Fruit fly (Drosophila melanogaster) whole organism, embryonic: ENCODE results near the gene Kaz-m1.

Source experiments
- Antp ChIP-seq: fragments of 200-800 bp; sonication (Bioruptor generic); optimal IDR thresholded peaks from 3 replicates; lab custom pipeline; 2016; ENCODE audit warnings: missing biosample characterization, missing genetic modification characterization
- Atf3 ChIP-seq: fragments of 200-800 bp; sonication (Bioruptor generic); optimal IDR thresholded peaks from 3 replicates; lab custom pipeline; 2016; ENCODE audit warnings: missing biosample characterization, missing genetic modification characterization
- CG1024 ChIP-seq: fragments of 200-800 bp; sonication (Bioruptor generic); IDR thresholded peaks from 2 replicates; pipeline ENCODE4 v1.3.6; 2022; ENCODE audit warnings: missing biosample characterization, missing genetic modification characterization
- CG11456 ChIP-seq: fragments of 200-800 bp; sonication (Bioruptor generic); IDR thresholded peaks from 3 replicates; pipeline ENCODE4 v1.3.6; 2022; ENCODE audit warnings: missing biosample characterization, missing genetic modification characterization
- CG14860 ChIP-seq: fragments of 200-800 bp; sonication (Bioruptor generic); IDR thresholded peaks from 3 replicates; pipeline ENCODE4 v1.3.6; 2022; ENCODE audit warnings: missing biosample characterization, missing genetic modification characterization; ENCODE audit not compliant: partially characterized antibody
- CG1647 ChIP-seq: fragments of 200-800 bp; sonication (Bioruptor generic); optimal IDR thresholded peaks from 3 replicates; lab custom pipeline; 2016; ENCODE audit warnings: missing biosample characterization, missing genetic modification characterization
- CG16813 ChIP-seq: fragments of 200-800 bp; sonication (Bioruptor generic); IDR thresholded peaks from 3 replicates; pipeline ENCODE4 v1.3.6; 2022; ENCODE audit warnings: missing biosample characterization, missing genetic modification characterization; ENCODE audit not compliant: partially characterized antibody
- CG17568 ChIP-seq: fragments of 200-800 bp; sonication (Bioruptor generic); optimal IDR thresholded peaks from 2 replicates; lab custom pipeline; 2018; ENCODE audit warnings: missing biosample characterization, mild to moderate bottlenecking, missing genetic modification characterization, moderate library complexity
- CG30431 ChIP-seq: fragments of 200-800 bp; sonication (Bioruptor generic); optimal IDR thresholded peaks from 2 replicates; lab custom pipeline; 2017; ENCODE audit warnings: missing biosample characterization, missing genetic modification characterization
- CG31365 ChIP-seq: fragments of 200-800 bp; sonication (Bioruptor generic); optimal IDR thresholded peaks from 2 replicates; lab custom pipeline; 2018; ENCODE audit warnings: missing biosample characterization, mild to moderate bottlenecking, missing genetic modification characterization
- CG33213 ChIP-seq: fragments of 200-800 bp; sonication (Bioruptor generic); optimal IDR thresholded peaks from 3 replicates; lab custom pipeline; 2016; ENCODE audit warnings: missing biosample characterization, missing genetic modification characterization
- CG3847 ChIP-seq: fragments of 200-800 bp; sonication (Bioruptor generic); IDR thresholded peaks from 2 replicates; pipeline ENCODE4 v1.3.6; 2022; ENCODE audit warnings: missing biosample characterization, missing genetic modification characterization
- CG4617 ChIP-seq: fragments of 200-800 bp; sonication (Bioruptor generic); optimal IDR thresholded peaks from 3 replicates; lab custom pipeline; 2016; ENCODE audit warnings: missing biosample characterization, missing genetic modification characterization, borderline replicate concordance
- CG6791 ChIP-seq: fragments of 200-800 bp; sonication (Bioruptor generic); IDR thresholded peaks from 3 replicates; pipeline ENCODE4 v1.3.6; 2022; ENCODE audit warnings: missing biosample characterization, missing genetic modification characterization; ENCODE audit not compliant: partially characterized antibody
- CG6854 ChIP-seq: fragments of 200-800 bp; sonication (Bioruptor generic); optimal IDR thresholded peaks from 3 replicates; lab custom pipeline; 2017; ENCODE audit warnings: missing biosample characterization, mild to moderate bottlenecking, missing genetic modification characterization
- CG7357 ChIP-seq: fragments of 200-800 bp; sonication (Bioruptor generic); IDR thresholded peaks from 3 replicates; pipeline ENCODE4 v1.3.6; 2022; ENCODE audit warnings: missing biosample characterization, missing genetic modification characterization
- CG7372 ChIP-seq: fragments of 200-800 bp; sonication (Bioruptor generic); IDR thresholded peaks from 2 replicates; pipeline ENCODE4 v1.3.6; 2022; ENCODE audit warnings: missing biosample characterization, missing genetic modification characterization
- CG8388 ChIP-seq: fragments of 200-800 bp; sonication (Bioruptor generic); optimal IDR thresholded peaks from 2 replicates; lab custom pipeline; 2019; ENCODE audit warnings: missing biosample characterization, mild to moderate bottlenecking, missing genetic modification characterization, moderate library complexity
- CG8765 ChIP-seq: fragments of 200-800 bp; sonication (Bioruptor generic); IDR thresholded peaks from 2 replicates; pipeline ENCODE4 v1.3.6; 2022; ENCODE audit warnings: missing biosample characterization, missing genetic modification characterization
- CTCF ChIP-seq: fragments of 200-800 bp; sonication (Bioruptor generic); optimal IDR thresholded peaks from 2 replicates; lab custom pipeline; 2017; ENCODE audit warnings: missing biosample characterization, mild to moderate bottlenecking, missing genetic modification characterization, moderate library complexity
- CkIIα-i1 ChIP-seq: fragments of 200-800 bp; sonication (Bioruptor generic); IDR thresholded peaks from 2 replicates; pipeline ENCODE4 v1.3.6; 2022; ENCODE audit warnings: missing biosample characterization, missing genetic modification characterization
- Dll ChIP-seq: fragments of 200-800 bp; sonication (Bioruptor generic); IDR thresholded peaks from 4 replicates; pipeline ENCODE4 v1.3.6; 2022; ENCODE audit warnings: missing biosample characterization, missing genetic modification characterization; ENCODE audit not compliant: partially characterized antibody
- Doc3 ChIP-seq: fragments of 200-800 bp; sonication (Bioruptor generic); IDR thresholded peaks from 3 replicates; pipeline ENCODE4 v1.3.6; 2022; ENCODE audit warnings: missing biosample characterization, missing genetic modification characterization; ENCODE audit not compliant: partially characterized antibody
- Dref ChIP-seq: fragments of 200-800 bp; sonication (Bioruptor generic); IDR thresholded peaks from 2 replicates; pipeline ENCODE4 v1.3.6; 2022; ENCODE audit warnings: missing biosample characterization, missing genetic modification characterization
- Gsc ChIP-seq: fragments of 200-800 bp; sonication (Bioruptor generic); IDR thresholded peaks from 2 replicates; pipeline ENCODE4 v1.3.6; 2022; ENCODE audit warnings: missing biosample characterization, missing genetic modification characterization
- Lpt ChIP-seq: fragments of >200 bp; optimal IDR thresholded peaks from 2 replicates; lab custom pipeline; 2018; ENCODE audit warnings: missing biosample characterization, missing genetic modification characterization
- Sry-β ChIP-seq: fragments of 200-800 bp; sonication (Bioruptor generic); optimal IDR thresholded peaks from 2 replicates; lab custom pipeline; 2018; ENCODE audit warnings: missing biosample characterization, mild to moderate bottlenecking, missing genetic modification characterization, moderate library complexity
- Ssrp ChIP-seq: fragments of 200-800 bp; sonication (Bioruptor generic); optimal IDR thresholded peaks from 2 replicates; lab custom pipeline; 2018; ENCODE audit warnings: missing biosample characterization, mild to moderate bottlenecking, missing genetic modification characterization, moderate library complexity
- ac ChIP-seq: fragments of 200-800 bp; sonication (Bioruptor generic); optimal IDR thresholded peaks from 3 replicates; lab custom pipeline; 2017; ENCODE audit warnings: missing biosample characterization, mild to moderate bottlenecking, missing genetic modification characterization
- aop ChIP-seq: fragments of 200-800 bp; sonication (Bioruptor generic); IDR thresholded peaks from 2 replicates; pipeline ENCODE4 v1.3.6; 2022; ENCODE audit warnings: missing biosample characterization, missing genetic modification characterization
- chif ChIP-seq, 2 experiments: fragments of 200-800 bp; sonication (Bioruptor generic); optimal IDR thresholded peaks; 3 replicates each; lab custom pipeline; 2016; ENCODE audit warnings: missing biosample characterization in 2 of 2, missing genetic modification characterization in 2 of 2
- da ChIP-seq: fragments of 200-800 bp; sonication (Bioruptor generic); optimal IDR thresholded peaks from 2 replicates; lab custom pipeline; 2016; ENCODE audit warnings: missing biosample characterization, missing genetic modification characterization
- esg ChIP-seq: fragments of 200-800 bp; sonication (Bioruptor generic); conservative IDR thresholded peaks from 2 replicates; pipeline ENCODE4 v1.3.6; 2022; ENCODE audit warnings: missing biosample characterization, missing genetic modification characterization
- hb ChIP-seq: fragments of 200-800 bp; sonication (Bioruptor generic); IDR thresholded peaks from 3 replicates; pipeline ENCODE4 v1.3.6; 2022; ENCODE audit warnings: missing biosample characterization, missing genetic modification characterization; ENCODE audit not compliant: partially characterized antibody
- ind ChIP-seq: fragments of 200-800 bp; sonication (Bioruptor generic); optimal IDR thresholded peaks from 3 replicates; lab custom pipeline; 2016; ENCODE audit warnings: missing biosample characterization, missing genetic modification characterization
- inv ChIP-seq: fragments of 200-800 bp; sonication (Bioruptor generic); IDR thresholded peaks from 2 replicates; pipeline ENCODE4 v1.3.6; 2022; ENCODE audit warnings: missing biosample characterization, missing genetic modification characterization; ENCODE audit not compliant: partially characterized antibody
- mirr ChIP-seq: fragments of 200-800 bp; sonication (Bioruptor generic); optimal IDR thresholded peaks from 3 replicates; lab custom pipeline; 2018; ENCODE audit warnings: missing biosample characterization, mild to moderate bottlenecking, missing genetic modification characterization
- nom ChIP-seq: fragments of 200-800 bp; sonication (Bioruptor generic); optimal IDR thresholded peaks from 2 replicates; lab custom pipeline; 2017; ENCODE audit warnings: missing biosample characterization, missing genetic modification characterization, mild to moderate bottlenecking, moderate library complexity, missing genetic modification reagents
- oc ChIP-seq: fragments of 200-800 bp; sonication (Bioruptor generic); optimal IDR thresholded peaks from 2 replicates; lab custom pipeline; 2018; ENCODE audit warnings: missing biosample characterization, mild to moderate bottlenecking, missing genetic modification characterization, moderate library complexity
- pb ChIP-seq: fragments of 200-800 bp; sonication (Bioruptor generic); optimal IDR thresholded peaks from 3 replicates; lab custom pipeline; 2016; ENCODE audit warnings: missing biosample characterization, missing genetic modification characterization
- pum ChIP-seq: fragments of 200-800 bp; sonication (Bioruptor generic); optimal IDR thresholded peaks from 2 replicates; lab custom pipeline; 2016; ENCODE audit warnings: missing biosample characterization, missing genetic modification characterization
- sima ChIP-seq: fragments of 200-800 bp; sonication (Bioruptor generic); optimal IDR thresholded peaks from 2 replicates; lab custom pipeline; 2016; ENCODE audit warnings: missing biosample characterization, missing genetic modification characterization
- slp2 ChIP-seq: fragments of 200-800 bp; sonication (Bioruptor generic); optimal IDR thresholded peaks from 2 replicates; lab custom pipeline; 2016; ENCODE audit warnings: missing biosample characterization, missing genetic modification characterization
- tap ChIP-seq: fragments of 200-800 bp; optimal IDR thresholded peaks from 3 replicates; lab custom pipeline; 2019; ENCODE audit warnings: missing biosample characterization, mild to moderate bottlenecking, missing genetic modification characterization, moderate library complexity
- tio ChIP-seq: fragments of 200-800 bp; sonication (Bioruptor generic); optimal IDR thresholded peaks from 2 replicates; lab custom pipeline; 2017; ENCODE audit warnings: missing biosample characterization, missing genetic modification characterization, inconsistent platforms
- tup ChIP-seq: fragments of 200-800 bp; sonication (Bioruptor generic); optimal IDR thresholded peaks from 2 replicates; lab custom pipeline; 2016; ENCODE audit warnings: missing biosample characterization, mild to moderate bottlenecking, missing genetic modification characterization, moderate library complexity
- tx ChIP-seq: fragments of 200-800 bp; sonication (Bioruptor generic); optimal IDR thresholded peaks from 2 replicates; lab custom pipeline; 2016; ENCODE audit warnings: missing biosample characterization, missing genetic modification characterization
- z ChIP-seq: fragments of 200-800 bp; sonication (Bioruptor generic); IDR thresholded peaks from 3 replicates; pipeline ENCODE4 v1.3.6; 2022; ENCODE audit warnings: missing biosample characterization, missing genetic modification characterization
- zfh2 ChIP-seq: fragments of 200-800 bp; sonication (Bioruptor generic); optimal IDR thresholded peaks from 2 replicates; lab custom pipeline; 2016; ENCODE audit warnings: missing biosample characterization, missing genetic modification characterization

Kaz-m1 gene

DNA sequence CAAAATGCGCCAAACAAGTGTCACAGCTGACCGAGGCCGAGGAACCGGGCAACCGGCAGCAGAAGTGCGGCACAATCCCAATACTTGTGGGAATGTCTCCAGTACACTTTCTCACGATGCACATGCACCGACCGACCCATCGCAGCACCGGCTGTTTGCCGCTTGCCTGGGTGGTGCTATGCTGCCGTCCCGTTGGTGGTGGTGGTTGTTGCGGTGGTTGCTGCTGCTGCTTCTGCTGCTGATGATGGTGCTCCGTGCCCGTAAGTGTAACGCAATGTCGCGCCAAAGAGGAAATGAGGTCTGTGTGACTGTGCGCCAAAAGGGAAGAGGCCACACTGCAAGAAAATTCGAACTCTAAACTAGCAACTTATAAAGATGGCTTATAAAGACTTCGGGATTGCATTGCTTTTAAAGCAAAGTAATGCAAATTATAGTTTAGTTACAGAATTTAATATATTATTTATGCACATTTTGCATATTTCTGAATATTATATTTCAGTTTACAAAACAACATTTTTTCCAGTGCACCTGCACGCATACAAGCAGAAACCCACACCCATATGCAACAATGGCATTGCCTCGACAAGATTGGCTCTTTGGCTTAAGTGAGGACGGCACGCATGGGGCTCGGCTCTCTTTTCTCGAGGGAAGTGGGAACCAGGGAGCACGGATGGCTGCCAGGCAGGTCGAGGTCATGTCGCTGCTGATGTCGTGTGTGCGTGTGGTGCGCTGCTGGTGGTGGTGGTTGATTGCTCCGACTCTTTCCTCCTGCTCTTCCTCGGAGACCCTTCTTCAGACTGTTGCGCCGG, 18.1 kb upstream of the Kaz-m1 start, which contains the start of gene CG43116 (continued):
- peak; percentile 95 for TF ChIP-seq Ssrp (tag; lab: Kevin White, UChicago)
- peak; percentile 28; the same call in 1 of the 2 replicates for TF ChIP-seq aop (GFP tag; lab: Robert Waterston, UW)
- TF ChIP-seq tx (GFP tag; lab: Kevin White, UChicago), result peak; percentile 34
- no peak for TF ChIP-seq pb (GFP tag; lab: Kevin White, UChicago)
- TF ChIP-seq mirr (GFP tag; lab: Kevin White, UChicago), result no peak
- TF ChIP-seq CG33213 (GFP tag; lab: Kevin White, UChicago), result no peak
- TF ChIP-seq zfh2 (GFP tag; lab: Kevin White, UChicago), result no peak
- no peak; the same call in 2 of the 3 replicates for TF ChIP-seq CG16813 (GFP tag; lab: Robert Waterston, UW)
- TF ChIP-seq pum (GFP tag; lab: Kevin White, UChicago), result peak; percentile 76
- peak; percentile 1 for TF ChIP-seq Sry-β (GFP tag; lab: Kevin White, UChicago)
- no peak for TF ChIP-seq Lpt (GFP tag; lab: Kevin White, UChicago)
- TF ChIP-seq Dref, result 0 out of 2 replicates have a peak, but pooled peaks have one; percentile 13
- TF ChIP-seq CG11456, result peak; percentile 57; the same call in 1 of the 3 replicates
- peak; percentile 64 for TF ChIP-seq CG1024
- TF ChIP-seq nom (GFP tag; lab: Kevin White, UChicago), result peak; percentile 94
- TF ChIP-seq hb, result 0 out of 3 replicates have a peak, but pooled peaks have one; percentile 6
- TF ChIP-seq chif (GFP tag; optimal IDR thresholded peaks at IDR 0.05; lab: Kevin White, UChicago), result peak; percentile 67 to 94
- no peak for TF ChIP-seq CkIIα-i1 (GFP tag; lab: Robert Waterston, UW)
- TF ChIP-seq tio, result peak; percentile 85
- peak; percentile 66; the same call in 2 of the 3 replicates for TF ChIP-seq CG7357
- peak; percentile 91 for TF ChIP-seq oc (tag; lab: Kevin White, UChicago)
- peak; percentile 68 for TF ChIP-seq esg (GFP tag; lab: Robert Waterston, UW)
- TF ChIP-seq CG8765, result peak; percentile 94
- TF ChIP-seq CG3847 (GFP tag; lab: Robert Waterston, UW), result peak; percentile 47; the same call in 1 of the 2 replicates
- TF ChIP-seq inv, result no peak
- peak; percentile 94 for TF ChIP-seq CG8388 (GFP tag; lab: Kevin White, UChicago)
- TF ChIP-seq CG30431 (GFP tag; lab: Kevin White, UChicago), result peak; percentile 89
- TF ChIP-seq Doc3 (GFP tag; lab: Robert Waterston, UW), result no peak
- TF ChIP-seq Antp (GFP tag; lab: Kevin White, UChicago), result no peak
- TF ChIP-seq da (GFP tag; lab: Kevin White, UChicago), result peak; percentile 33
- TF ChIP-seq CG6791, result no peak
- peak; percentile 46 for TF ChIP-seq CG1647 (GFP tag; lab: Kevin White, UChicago)
- peak; percentile 60; the same call in 1 of the 3 replicates for TF ChIP-seq z
- no peak for TF ChIP-seq Dll
- TF ChIP-seq CG17568 (GFP tag; lab: Kevin White, UChicago), result no peak
- TF ChIP-seq slp2, result peak; percentile 66
- no peak for TF ChIP-seq CG31365 (tag; lab: Kevin White, UChicago)
- TF ChIP-seq ind (GFP tag; lab: Kevin White, UChicago), result no peak
- peak; percentile 90 for TF ChIP-seq ac (GFP tag; lab: Kevin White, UChicago)
- no peak for TF ChIP-seq CG4617
- peak; percentile 48; the same call in 1 of the 2 replicates for TF ChIP-seq CG7372 (GFP tag; lab: Robert Waterston, UW)
- no peak for TF ChIP-seq CG6854 (GFP tag; lab: Kevin White, UChicago)
- TF ChIP-seq CG14860 (GFP tag; lab: Robert Waterston, UW), result no peak
- TF ChIP-seq tap (tag; lab: Kevin White, UChicago), result peak; percentile 80
- peak; percentile 67 for TF ChIP-seq tup (GFP tag; lab: Kevin White, UChicago)
- no peak for TF ChIP-seq sima (GFP tag; lab: Kevin White, UChicago)
- peak; percentile 36 for TF ChIP-seq CTCF
- peak; percentile 73 for TF ChIP-seq Atf3
- TF ChIP-seq Gsc (GFP tag; lab: Robert Waterston, UW), result peak; percentile 73
